Fruit fly (Drosophila melanogaster): Measurements from ENCODE around the gene VhaPPA1-1.
A peak's percentile ranks its signal among the peaks of the same experiment; 100 is the strongest.

The VhaPPA1-1 gene

dm6 chr3R:14898280-14898756 is 5.5 kb downstream of the VhaPPA1-1 start, which contains the start of the genes Nup93-2 and CG3817 (continued):
- TF ChIP-seq CG4404 (GFP tag; IDR thresholded peaks at IDR 0.05) (peak; percentile 89), maf-S (GFP tag; optimal IDR thresholded peaks at IDR 0.05) (peak; percentile 6), CG13296 (GFP tag; optimal IDR thresholded peaks at IDR 0.05) (peak; percentile 75), sr (GFP tag; IDR thresholded peaks at IDR 0.05) (no peak), CG9215 (GFP tag; IDR thresholded peaks at IDR 0.05) (peak; percentile 51; the same call in 1 of the 2 replicates), CG4424 (GFP tag; optimal IDR thresholded peaks at IDR 0.05) (peak; percentile 50), ab (GFP tag; optimal IDR thresholded peaks at IDR 0.05) (no peak), z (GFP tag; IDR thresholded peaks at IDR 0.05) (no peak), az2 (GFP tag; optimal IDR thresholded peaks at IDR 0.05) (peak; percentile 34), Dbx (GFP tag; IDR thresholded peaks at IDR 0.05) (peak; percentile 59; the same call in 1 of the 3 replicates), ATbp (GFP tag; optimal IDR thresholded peaks at IDR 0.05) (peak; percentile 5), ems (GFP tag; optimal IDR thresholded peaks at IDR 0.05) (no peak), Sry-δ (GFP tag; optimal IDR thresholded peaks at IDR 0.05) (peak; percentile 76), wdn (GFP tag; IDR thresholded peaks at IDR 0.05) (0 out of 2 replicates have a peak, but pooled peaks have one; percentile 23), insv (GFP tag; optimal IDR thresholded peaks at IDR 0.05) (peak in 1 of 2 experiments; percentile 18), Dfd (GFP tag; optimal IDR thresholded peaks at IDR 0.05) (no peak), CG8359 (GFP tag; optimal IDR thresholded peaks at IDR 0.05; ENCODE audit: borderline replicate concordance) (no peak), CG43689 (GFP tag; IDR thresholded peaks at IDR 0.05) (no peak), nau (GFP tag; optimal IDR thresholded peaks at IDR 0.05) (no peak), Trl (optimal IDR thresholded peaks at IDR 0.05) (no peak), Trl (GFP tag; optimal IDR thresholded peaks at IDR 0.05) (no peak), CG17385 (GFP tag; optimal IDR thresholded peaks at IDR 0.05) (peak; percentile 16), chinmo (GFP tag; IDR thresholded peaks at IDR 0.05; ENCODE audit: partially characterized antibody) (no peak), cato (GFP tag; optimal IDR thresholded peaks at IDR 0.05; ENCODE audit: borderline replicate concordance) (no peak), Lpt (GFP tag; optimal IDR thresholded peaks at IDR 0.05) (no peak), CoRest (tag; optimal IDR thresholded peaks at IDR 0.05) (peak; percentile 44), mam (GFP tag; optimal IDR thresholded peaks at IDR 0.05) (peak; percentile 67), MBD-R2 (GFP tag; IDR thresholded peaks at IDR 0.05) (peak; percentile 83), onecut (GFP tag; IDR thresholded peaks at IDR 0.05) (no peak), vfl (GFP tag; optimal IDR thresholded peaks at IDR 0.05) (peak; percentile 44), Deaf1 (tag; optimal IDR thresholded peaks at IDR 0.05) (peak; percentile 13), gem (tag; optimal IDR thresholded peaks at IDR 0.05) (peak; percentile 89), CG13775 (GFP tag; optimal IDR thresholded peaks at IDR 0.05) (peak; percentile 15), schlank (tag; optimal IDR thresholded peaks at IDR 0.05) (no peak), Hand (GFP tag; optimal IDR thresholded peaks at IDR 0.05) (no peak), sug (tag; optimal IDR thresholded peaks at IDR 0.05) (peak; percentile 84), Sox100B (GFP tag; optimal IDR thresholded peaks at IDR 0.05) (no peak), B-H1 (GFP tag; IDR thresholded peaks at IDR 0.05) (no peak; the same call in 1 of the 3 replicates), zen2 (GFP tag; IDR thresholded peaks at IDR 0.05; ENCODE audit: partially characterized antibody) (no peak), Hr39 (optimal IDR thresholded peaks at IDR 0.05) (no peak), gcm2 (GFP tag; optimal IDR thresholded peaks at IDR 0.05) (no peak), grau (tag; optimal IDR thresholded peaks at IDR 0.05) (peak; percentile 76), Oaz (GFP tag; IDR thresholded peaks at IDR 0.05) (no peak), Abd-B (GFP tag; optimal IDR thresholded peaks at IDR 0.05) (peak; percentile 92), CG14050 (GFP tag; IDR thresholded peaks at IDR 0.05) (no peak), CG31441 (GFP tag; IDR thresholded peaks at IDR 0.05) (peak; percentile 77), stwl (tag; optimal IDR thresholded peaks at IDR 0.05) (peak; percentile 81), NFAT (GFP tag; IDR thresholded peaks at IDR 0.05) (peak; percentile 58; the same call in 1 of the 2 replicates), CG1832 (GFP tag; optimal IDR thresholded peaks at IDR 0.05) (no peak), jumu (GFP tag; optimal IDR thresholded peaks at IDR 0.05) (peak; percentile 44), nerfin-1 (tag; optimal IDR thresholded peaks at IDR 0.05) (peak; percentile 80), CG30403 (GFP tag; optimal IDR thresholded peaks at IDR 0.05) (peak; percentile 88)

All from whole organism, embryonic.